Fruit fly (Drosophila melanogaster): ENCODE results near the gene CG12689.
A peak's percentile ranks its signal among the peaks of the same experiment; 100 is the strongest.

CG12689 gene

DNA sequence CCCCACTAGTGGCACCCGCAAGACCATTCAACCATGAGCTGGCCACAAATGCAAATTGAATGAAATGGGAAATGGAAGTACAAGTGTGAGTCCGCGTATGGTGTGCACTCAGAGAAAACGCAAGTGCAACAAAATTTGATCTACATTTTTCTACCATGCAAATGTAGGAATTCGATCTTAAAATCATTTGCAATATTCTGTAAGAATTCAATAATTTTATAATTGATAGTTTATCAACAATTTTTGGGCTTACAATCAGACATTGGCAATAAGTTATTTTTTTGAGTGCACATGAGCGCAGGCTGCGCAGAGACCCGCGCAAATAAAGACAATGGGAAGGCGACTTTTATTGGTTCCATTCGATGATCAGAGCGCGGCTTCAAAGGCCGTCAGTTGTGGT, 14.7 kb downstream of the CG12689 start (continued):
- TF ChIP-seq yki (optimal IDR thresholded peaks at IDR 0.05): no peak
- TF ChIP-seq CG15479 (GFP tag; optimal IDR thresholded peaks at IDR 0.05): no peak
- peak; percentile 16; the same call in 1 of the 4 replicates for TF ChIP-seq Gug (GFP tag; IDR thresholded peaks at IDR 0.05)
- no peak for TF ChIP-seq Awh (GFP tag; IDR thresholded peaks at IDR 0.05)
- TF ChIP-seq ranshi (GFP tag; IDR thresholded peaks at IDR 0.05): peak; percentile 12; the same call in 1 of the 2 replicates
- no peak for TF ChIP-seq CG3065 (GFP tag; optimal IDR thresholded peaks at IDR 0.05)
- TF ChIP-seq NC2α (GFP tag; optimal IDR thresholded peaks at IDR 0.05): no peak
- peak; percentile 13 for TF ChIP-seq CG18476 (GFP tag; optimal IDR thresholded peaks at IDR 0.05)
- 0 out of 3 replicates have a peak, but pooled peaks have one; percentile 47 for TF ChIP-seq otp (GFP tag; IDR thresholded peaks at IDR 0.05)
- no peak for TF ChIP-seq Poxn (GFP tag; IDR thresholded peaks at IDR 0.05)
- TF ChIP-seq ara (GFP tag; IDR thresholded peaks at IDR 0.05): peak; percentile 63
- no peak for TF ChIP-seq CG11093 (GFP tag; IDR thresholded peaks at IDR 0.05)
- TF ChIP-seq CG3726 (GFP tag; IDR thresholded peaks at IDR 0.05): no peak
- TF ChIP-seq MESR4 (GFP tag; optimal IDR thresholded peaks at IDR 0.05): no peak
- TF ChIP-seq CG2889 (GFP tag; IDR thresholded peaks at IDR 0.05): no peak
- no peak for TF ChIP-seq shn (GFP tag; optimal IDR thresholded peaks at IDR 0.05)
- peak; percentile 40 for TF ChIP-seq CG8388 (GFP tag; optimal IDR thresholded peaks at IDR 0.05)
- TF ChIP-seq Eip74EF (GFP tag; optimal IDR thresholded peaks at IDR 0.05): no peak
- TF ChIP-seq Jarid2 (GFP tag; optimal IDR thresholded peaks at IDR 0.05): no peak
- TF ChIP-seq lmd (GFP tag; IDR thresholded peaks at IDR 0.05): peak; percentile 43; the same call in 1 of the 2 replicates
- no peak for TF ChIP-seq dan (GFP tag; IDR thresholded peaks at IDR 0.05)
- no peak for TF ChIP-seq bowl (GFP tag; IDR thresholded peaks at IDR 0.05)
- no peak for TF ChIP-seq wek (GFP tag; optimal IDR thresholded peaks at IDR 0.05)
- no peak for TF ChIP-seq GATAe (GFP tag; conservative IDR thresholded peaks at IDR 0.05)
- no peak for TF ChIP-seq CG17568 (GFP tag; optimal IDR thresholded peaks at IDR 0.05)
- no peak for TF ChIP-seq CG16863 (GFP tag; optimal IDR thresholded peaks at IDR 0.05)
- TF ChIP-seq CG13894 (tag; optimal IDR thresholded peaks at IDR 0.05): no peak
- no peak for TF ChIP-seq vfl (GFP tag; optimal IDR thresholded peaks at IDR 0.05)
- no peak for TF ChIP-seq Doc3 (GFP tag; IDR thresholded peaks at IDR 0.05; ENCODE audit: partially characterized antibody)
- TF ChIP-seq Fer2 (tag; optimal IDR thresholded peaks at IDR 0.05): no peak
- TF ChIP-seq Ssrp (tag; optimal IDR thresholded peaks at IDR 0.05): peak; percentile 50
- no peak for TF ChIP-seq CG10565 (GFP tag; optimal IDR thresholded peaks at IDR 0.05)
- TF ChIP-seq CG1233 (GFP tag; optimal IDR thresholded peaks at IDR 0.05): peak; percentile 25
- no peak for TF ChIP-seq CG7372 (GFP tag; IDR thresholded peaks at IDR 0.05)
- TF ChIP-seq ken (GFP tag; IDR thresholded peaks at IDR 0.05): no peak
- TF ChIP-seq stwl (tag; optimal IDR thresholded peaks at IDR 0.05): no peak
- TF ChIP-seq B-H2 (GFP tag; optimal IDR thresholded peaks at IDR 0.05): no peak
- no peak for TF ChIP-seq CG12769 (tag; optimal IDR thresholded peaks at IDR 0.05)
- no peak for TF ChIP-seq Atf-2 (GFP tag; optimal IDR thresholded peaks at IDR 0.05)
- TF ChIP-seq inv (GFP tag; IDR thresholded peaks at IDR 0.05; ENCODE audit: partially characterized antibody): no peak
- no peak for TF ChIP-seq CG6272 (GFP tag; IDR thresholded peaks at IDR 0.05)
- no peak for TF ChIP-seq HmgD (GFP tag; optimal IDR thresholded peaks at IDR 0.05)
- TF ChIP-seq Hr51 (GFP tag; optimal IDR thresholded peaks at IDR 0.05): peak in 1 of 2 experiments; percentile 32
- TF ChIP-seq phol (tag; optimal IDR thresholded peaks at IDR 0.05): peak; percentile 64
- no peak for TF ChIP-seq run (tag; optimal IDR thresholded peaks at IDR 0.05)
- TF ChIP-seq vnd (GFP tag; IDR thresholded peaks at IDR 0.05; ENCODE audit: partially characterized antibody): no peak
- no peak for TF ChIP-seq Adf1 (GFP tag; IDR thresholded peaks at IDR 0.05)
- no peak for TF ChIP-seq cato (GFP tag; optimal IDR thresholded peaks at IDR 0.05; ENCODE audit: borderline replicate concordance)
- no peak for TF ChIP-seq TFAM (GFP tag; optimal IDR thresholded peaks at IDR 0.05)
- TF ChIP-seq tio (GFP tag; optimal IDR thresholded peaks at IDR 0.05): peak; percentile 38
- TF ChIP-seq Bgb (GFP tag; IDR thresholded peaks at IDR 0.05; ENCODE audit: partially characterized antibody): no peak
